Fruit fly (Drosophila melanogaster): ENCODE measurements around the gene Vti1a.

- TF ChIP-seq usp (GFP tag; optimal IDR thresholded peaks at IDR 0.05) (no peak), psq (optimal IDR thresholded peaks at IDR 0.05) (no peak)
These were observed 5.0 kb upstream of the Vti1a start for dm6 chr3L:697724-698123.
